Worm (Caenorhabditis elegans) whole organism, L4 larva: ENCODE results near the gene nhr-123.

Experiments
- D1046.2 ChIP-seq: fragments of 200-800 bp; sonication (Bioruptor generic); IDR thresholded peaks from 2 replicates; pipeline ENCODE4 v1.3.6; 2022; ENCODE audit warnings: missing genetic modification characterization, missing compliant biosample characterization
- F10B5.3 ChIP-seq: sonication (generic microtip); optimal IDR thresholded peaks from 2 replicates; lab custom pipeline; 2016; ENCODE audit warnings: mild to moderate bottlenecking, missing genetic modification characterization, missing compliant biosample characterization
- F26F4.8 ChIP-seq: fragments of 200-800 bp; sonication (Bioruptor generic); conservative IDR thresholded peaks from 2 replicates; pipeline ENCODE4 v1.3.6; 2022; ENCODE audit warnings: missing genetic modification characterization, missing compliant biosample characterization
- F44E2.7 ChIP-seq: fragments of 200-800 bp; sonication (Bioruptor generic); IDR thresholded peaks from 2 replicates; pipeline ENCODE4 v2.1.2; 2022; ENCODE audit warnings: missing genetic modification characterization, missing compliant biosample characterization
- Y48G9A.11 ChIP-seq: fragments of 200-800 bp; sonication (Bioruptor generic); IDR thresholded peaks from 2 replicates; pipeline ENCODE4 v1.3.6; 2022; ENCODE audit warnings: missing genetic modification reagents, missing genetic modification characterization, missing compliant biosample characterization
- ZK546.5 ChIP-seq, 2 experiments: sonication (generic microtip); optimal IDR thresholded peaks; 2 replicates each; lab custom pipeline; 2017; ENCODE audit warnings: missing biosample characterization in 2 of 2, missing genetic modification characterization in 2 of 2
- arid-1 ChIP-seq: fragments of 200-800 bp; sonication (Bioruptor generic); conservative IDR thresholded peaks from 2 replicates; pipeline ENCODE4 v1.3.6; 2022; ENCODE audit warnings: missing genetic modification reagents, missing genetic modification characterization, missing compliant biosample characterization
- ceh-32 ChIP-seq: sonication (generic microtip); optimal IDR thresholded peaks from 2 replicates; lab custom pipeline; 2016; ENCODE audit warnings: mild to moderate bottlenecking, missing genetic modification characterization, missing compliant biosample characterization; ENCODE audit not compliant: poor library complexity
- cey-2 ChIP-seq: sonication (generic microtip); optimal IDR thresholded peaks from 3 replicates; lab custom pipeline; 2017; ENCODE audit warnings: missing genetic modification characterization, mild to moderate bottlenecking, missing compliant biosample characterization, antibody characterized with exemption, borderline replicate concordance; ENCODE audit not compliant: insufficient read depth
- daf-12 ChIP-seq: fragments of 150-350 bp; optimal IDR thresholded peaks from 2 replicates; lab custom pipeline; 2014; ENCODE audit warnings: missing biosample characterization, missing genetic modification reagents, missing genetic modification characterization
- daf-16 ChIP-seq, 3 experiments: sonication (generic microtip); optimal IDR thresholded peaks; 2 replicates each; lab custom pipeline; 2016 to 2017; ENCODE audit warnings: missing genetic modification characterization in 3 of 3, missing genetic modification reagents in 3 of 3, mild to moderate bottlenecking in 2 of 3, missing compliant biosample characterization in 2 of 3, missing biosample characterization in 1 of 3, moderate library complexity in 1 of 3
- dmd-6 ChIP-seq: fragments of 200-800 bp; sonication (Bioruptor generic); IDR thresholded peaks from 2 replicates; pipeline ENCODE4 v1.3.6; 2022; ENCODE audit warnings: missing genetic modification reagents, missing genetic modification characterization, missing compliant biosample characterization
- dmd-9 ChIP-seq: fragments of 200-800 bp; sonication (Bioruptor generic); IDR thresholded peaks from 2 replicates; pipeline ENCODE4 v1.3.6; 2022; ENCODE audit warnings: missing genetic modification reagents, missing genetic modification characterization, missing compliant biosample characterization
- dpl-1 ChIP-seq: fragments of 150-350 bp; optimal IDR thresholded peaks from 2 replicates; lab custom pipeline; 2014; ENCODE audit warnings: missing biosample characterization, missing genetic modification reagents, missing genetic modification characterization
- duxl-1 ChIP-seq: sonication (generic microtip); optimal IDR thresholded peaks from 2 replicates; lab custom pipeline; 2016; ENCODE audit warnings: mild to moderate bottlenecking, missing genetic modification characterization, moderate library complexity, missing compliant biosample characterization; ENCODE audit not compliant: poor library complexity
- dve-1 ChIP-seq: sonication (generic microtip); optimal IDR thresholded peaks from 2 replicates; lab custom pipeline; 2017; ENCODE audit warnings: antibody characterized with exemption, mild to moderate bottlenecking, missing genetic modification characterization, missing compliant biosample characterization; ENCODE audit not compliant: insufficient read depth
- egl-43 ChIP-seq: fragments of 200-800 bp; sonication (Bioruptor generic); IDR thresholded peaks from 2 replicates; pipeline ENCODE4 v1.3.6; 2022; ENCODE audit warnings: missing genetic modification reagents, missing genetic modification characterization, missing compliant biosample characterization
- fos-1 ChIP-seq: fragments of 150-350 bp; optimal IDR thresholded peaks from 2 replicates; lab custom pipeline; 2014; ENCODE audit warnings: missing biosample characterization, missing genetic modification characterization
- hif-1 ChIP-seq, 2 experiments: sonication (generic microtip); optimal IDR thresholded peaks; 2 replicates each; lab custom pipeline; 2016 to 2017; ENCODE audit warnings: missing compliant biosample characterization in 2 of 2, missing genetic modification characterization in 2 of 2, missing genetic modification reagents in 2 of 2, missing genotype in 2 of 2, mild to moderate bottlenecking in 1 of 2
- hlh-11 ChIP-seq: fragments of 200-800 bp; sonication (Bioruptor generic); optimal IDR thresholded peaks from 2 replicates; lab custom pipeline; 2018; ENCODE audit warnings: mild to moderate bottlenecking, missing genetic modification characterization, missing compliant biosample characterization
- hlh-30 ChIP-seq: sonication (generic microtip); optimal IDR thresholded peaks from 2 replicates; lab custom pipeline; 2017; ENCODE audit warnings: antibody characterized with exemption, mild to moderate bottlenecking, missing genetic modification characterization, missing compliant biosample characterization; ENCODE audit not compliant: insufficient read depth
- hmg-1.1 ChIP-seq: fragments of 200-800 bp; sonication (Bioruptor generic); IDR thresholded peaks from 2 replicates; pipeline ENCODE4 v1.3.6; 2022; ENCODE audit warnings: missing genetic modification reagents, missing genetic modification characterization, missing compliant biosample characterization
- jun-1 ChIP-seq: fragments of 150-350 bp; optimal IDR thresholded peaks from 2 replicates; lab custom pipeline; 2014; ENCODE audit warnings: missing biosample characterization, missing genetic modification reagents, missing genetic modification characterization
- lin-1 ChIP-seq: fragments of 200-800 bp; sonication (Bioruptor generic); IDR thresholded peaks from 2 replicates; pipeline ENCODE4 v1.3.6; 2022; ENCODE audit warnings: missing genetic modification reagents, missing genetic modification characterization, missing compliant biosample characterization
- lin-39 ChIP-seq: fragments of 150-350 bp; optimal IDR thresholded peaks from 2 replicates; lab custom pipeline; 2014; ENCODE audit warnings: missing biosample characterization, missing genetic modification reagents, missing genetic modification characterization
- lir-3 ChIP-seq: sonication (generic microtip); optimal IDR thresholded peaks from 2 replicates; lab custom pipeline; 2016; ENCODE audit warnings: mild to moderate bottlenecking, missing genetic modification characterization, missing compliant biosample characterization
- madf-5 ChIP-seq, 2 experiments: fragments of 200-800 bp; sonication (Bioruptor generic); IDR thresholded peaks; 2 replicates each; pipeline ENCODE4 v1.3.6; 2022; ENCODE audit warnings: missing compliant biosample characterization in 2 of 2, missing genetic modification characterization in 2 of 2
- mdl-1 ChIP-seq, 2 experiments: fragments of 150-350 bp in 1 of 2; sonication (generic microtip) in 1 of 2; optimal IDR thresholded peaks; 2 replicates each; lab custom pipeline; 2014 to 2017; ENCODE audit warnings: missing biosample characterization in 2 of 2, missing genetic modification characterization in 2 of 2
- mxl-2 ChIP-seq: fragments of 200-800 bp; sonication (Bioruptor generic); conservative IDR thresholded peaks from 2 replicates; pipeline ENCODE4 v1.3.6; 2022; ENCODE audit warnings: missing genetic modification reagents, missing genetic modification characterization, missing compliant biosample characterization
- mxl-3 ChIP-seq: fragments of 200-800 bp; sonication (Bioruptor generic); optimal IDR thresholded peaks from 2 replicates; lab custom pipeline; 2018; ENCODE audit warnings: mild to moderate bottlenecking, missing genetic modification characterization, missing compliant biosample characterization
- nhr-25 ChIP-seq: sonication (generic microtip); optimal IDR thresholded peaks from 2 replicates; lab custom pipeline; 2017; ENCODE audit warnings: missing genetic modification characterization, mild to moderate bottlenecking, missing compliant biosample characterization, antibody characterized with exemption, moderate library complexity, borderline replicate concordance; ENCODE audit not compliant: insufficient read depth
- nhr-28 ChIP-seq: fragments of 150-350 bp; optimal IDR thresholded peaks from 2 replicates; lab custom pipeline; 2014; ENCODE audit warnings: missing biosample characterization, missing genetic modification characterization
- nhr-48 ChIP-seq: sonication (generic microtip); optimal IDR thresholded peaks from 2 replicates; lab custom pipeline; 2016; ENCODE audit warnings: mild to moderate bottlenecking, missing genetic modification characterization, missing compliant biosample characterization
- nhr-6 ChIP-seq: fragments of 150-350 bp; optimal IDR thresholded peaks from 2 replicates; lab custom pipeline; 2014; ENCODE audit warnings: missing biosample characterization, missing genetic modification characterization
- pqm-1 ChIP-seq: sonication (generic microtip); optimal IDR thresholded peaks from 2 replicates; lab custom pipeline; 2017; ENCODE audit warnings: missing biosample characterization, missing genetic modification characterization
- spr-1 ChIP-seq: sonication (generic microtip); optimal IDR thresholded peaks from 2 replicates; lab custom pipeline; 2016; ENCODE audit warnings: mild to moderate bottlenecking, missing genetic modification characterization, missing compliant biosample characterization
- spr-3 ChIP-seq: fragments of 200-800 bp; sonication (Bioruptor generic); optimal IDR thresholded peaks from 2 replicates; lab custom pipeline; 2018; ENCODE audit warnings: mild to moderate bottlenecking, missing genetic modification characterization, missing compliant biosample characterization
- tra-1 ChIP-seq: fragments of 200-800 bp; sonication (Bioruptor generic); IDR thresholded peaks from 2 replicates; pipeline ENCODE4 v1.3.6; 2022; ENCODE audit warnings: missing genetic modification reagents, missing genetic modification characterization, missing compliant biosample characterization
- unc-130 ChIP-seq: sonication (generic microtip); optimal IDR thresholded peaks from 2 replicates; lab custom pipeline; 2016; ENCODE audit warnings: missing genetic modification reagents, missing genetic modification characterization, missing compliant biosample characterization
- unc-39 ChIP-seq: sonication (generic microtip); optimal IDR thresholded peaks from 2 replicates; lab custom pipeline; 2017; ENCODE audit warnings: missing biosample characterization, missing genetic modification characterization
- vab-7 ChIP-seq: fragments of 200-800 bp; sonication (Bioruptor generic); IDR thresholded peaks from 2 replicates; pipeline ENCODE4 v1.3.6; 2022; ENCODE audit warnings: missing genetic modification reagents, missing genetic modification characterization, missing compliant biosample characterization
- zag-1 ChIP-seq: fragments of 150-350 bp; optimal IDR thresholded peaks from 2 replicates; lab custom pipeline; 2014; ENCODE audit warnings: missing biosample characterization, missing genetic modification characterization
- zfp-3 ChIP-seq: fragments of 200-800 bp; sonication (Bioruptor generic); conservative IDR thresholded peaks from 2 replicates; pipeline ENCODE4 v1.3.6; 2022; ENCODE audit warnings: missing genetic modification reagents, missing genetic modification characterization, missing compliant biosample characterization
- zip-11 ChIP-seq: fragments of 200-800 bp; sonication (Bioruptor generic); IDR thresholded peaks from 2 replicates; pipeline ENCODE4 v1.3.6; 2022; ENCODE audit warnings: missing genetic modification characterization, missing compliant biosample characterization

Gene nhr-123

ce11 chrV:477664-478212 lies 26.5 kb downstream of the nhr-123 start, which contains the start of gene nhr-55 (continued):
- TF ChIP-seq lin-39: no peak
- TF ChIP-seq unc-130 (GFP tag; lab: Kevin White, UChicago): no peak
- TF ChIP-seq mxl-2 (GFP tag; lab: Robert Waterston, UW): no peak
- TF ChIP-seq nhr-25 (tag; lab: Kevin White, UChicago): no peak
- TF ChIP-seq madf-5 (GFP tag; IDR thresholded peaks at IDR 0.05; lab: Robert Waterston, UW): no peak
- peak; percentile 87 for TF ChIP-seq dmd-6 (GFP tag; lab: Robert Waterston, UW)
- no peak for TF ChIP-seq Y48G9A.11 (GFP tag; lab: Robert Waterston, UW)
- TF ChIP-seq duxl-1: no peak
- peak; percentile 50 for TF ChIP-seq hlh-11 (tag; lab: Kevin White, UChicago)
- TF ChIP-seq dpl-1 (GFP tag; lab: Kevin White, UChicago): no peak
- TF ChIP-seq fos-1 (tag; lab: Kevin White, UChicago): no peak
- no peak for TF ChIP-seq zip-11
- TF ChIP-seq jun-1 (tag; lab: Kevin White, UChicago): no peak
- TF ChIP-seq dmd-9 (GFP tag; lab: Robert Waterston, UW): no peak
- no peak for TF ChIP-seq hmg-1.1 (GFP tag; lab: Robert Waterston, UW)
- no peak for TF ChIP-seq spr-1 (tag; lab: Kevin White, UChicago)
- TF ChIP-seq lin-1 (GFP tag; lab: Robert Waterston, UW): 0 out of 2 replicates have a peak, but pooled peaks have one; percentile 12
- TF ChIP-seq F10B5.3: no peak
- TF ChIP-seq zag-1 (tag; lab: Kevin White, UChicago): no peak
- no peak for TF ChIP-seq nhr-48 (tag; lab: Kevin White, UChicago)
- TF ChIP-seq cey-2: no peak
- TF ChIP-seq nhr-28 (tag; lab: Kevin White, UChicago): peak; percentile 91
- TF ChIP-seq F26F4.8: no peak
- no peak for TF ChIP-seq ZK546.5 (tag; optimal IDR thresholded peaks at IDR 0.05; lab: Kevin White, UChicago)
- TF ChIP-seq unc-39: no peak
- TF ChIP-seq egl-43: no peak
- peak; percentile 68 for TF ChIP-seq pqm-1 (tag; lab: Kevin White, UChicago)
- TF ChIP-seq dve-1 (tag; lab: Kevin White, UChicago): peak; percentile 36
- TF ChIP-seq nhr-6 (tag; lab: Kevin White, UChicago): no peak
- no peak for TF ChIP-seq tra-1
- TF ChIP-seq hif-1 (tag; optimal IDR thresholded peaks at IDR 0.05; lab: Kevin White, UChicago): no peak
- no peak for TF ChIP-seq F44E2.7 (GFP tag; lab: Robert Waterston, UW)
- TF ChIP-seq vab-7 (GFP tag; lab: Robert Waterston, UW): no peak
- no peak for TF ChIP-seq daf-16 (GFP tag; optimal IDR thresholded peaks at IDR 0.05; lab: Kevin White, UChicago)
- TF ChIP-seq daf-16 (tag; optimal IDR thresholded peaks at IDR 0.05; lab: Kevin White, UChicago): peak; percentile 63
- TF ChIP-seq zfp-3 (GFP tag; lab: Robert Waterston, UW): no peak
- no peak for TF ChIP-seq mdl-1 (tag; optimal IDR thresholded peaks at IDR 0.05; lab: Kevin White, UChicago)
- no peak for TF ChIP-seq mxl-3
- TF ChIP-seq spr-3 (GFP tag; lab: Kevin White, UChicago): no peak
- no peak for TF ChIP-seq D1046.2 (GFP tag; lab: Robert Waterston, UW)
- no peak for TF ChIP-seq lir-3 (tag; lab: Kevin White, UChicago)
- TF ChIP-seq arid-1 (GFP tag; lab: Robert Waterston, UW): no peak
- TF ChIP-seq daf-12 (tag; lab: Kevin White, UChicago): no peak
- no peak for TF ChIP-seq ceh-32
- no peak for TF ChIP-seq hlh-30 (tag; lab: Kevin White, UChicago)
